Fruit fly (Drosophila melanogaster) whole organism, wandering third instar larva: ENCODE data around the gene hob.

Experiments
- Abd-B ChIP-seq: fragments of >200 bp; optimal IDR thresholded peaks from 2 replicates; lab custom pipeline; 2017; ENCODE audit warnings: missing biosample characterization, missing genetic modification characterization
- CG32264 ChIP-seq: fragments of 200-800 bp; sonication (Bioruptor generic); optimal IDR thresholded peaks from 2 replicates; lab custom pipeline; 2016; ENCODE audit warnings: missing biosample characterization, missing genetic modification characterization
- CG9705 ChIP-seq: fragments of 200-800 bp; sonication (Bioruptor generic); optimal IDR thresholded peaks from 2 replicates; lab custom pipeline; 2018; ENCODE audit warnings: missing biosample characterization, mild to moderate bottlenecking, missing genetic modification characterization
- CrebA ChIP-seq: fragments of 200-800 bp; sonication (Bioruptor generic); optimal IDR thresholded peaks from 2 replicates; lab custom pipeline; 2016; ENCODE audit warnings: missing biosample characterization, mild to moderate bottlenecking, missing genetic modification characterization, borderline replicate concordance
- Dif ChIP-seq: fragments of 200-275, 200-300 bp; sonication (Bioruptor generic); optimal IDR thresholded peaks from 2 replicates; lab custom pipeline; 2018; ENCODE audit warnings: missing biosample characterization, missing genetic modification characterization; ENCODE audit not compliant: partially characterized antibody
- GATAd ChIP-seq: sonication (Bioruptor generic); optimal IDR thresholded peaks from 2 replicates; lab custom pipeline; 2016; ENCODE audit warnings: missing biosample characterization, missing genetic modification characterization
- HLH106 ChIP-seq: fragments of 200-800 bp; optimal IDR thresholded peaks from 3 replicates; lab custom pipeline; 2019; ENCODE audit warnings: missing biosample characterization, mild to moderate bottlenecking, missing genetic modification characterization, moderate library complexity
- Hnf4 ChIP-seq: fragments of 200-800 bp; sonication (Bioruptor generic); optimal IDR thresholded peaks from 2 replicates; lab custom pipeline; 2016; ENCODE audit warnings: missing biosample characterization, mild to moderate bottlenecking, missing genetic modification characterization
- Hr78 ChIP-seq: fragments of >200 bp; optimal IDR thresholded peaks from 2 replicates; lab custom pipeline; 2017; ENCODE audit warnings: missing biosample characterization, missing genetic modification characterization
- Hr83 ChIP-seq: fragments of 200-300 bp; sonication (Bioruptor generic); optimal IDR thresholded peaks from 2 replicates; lab custom pipeline; 2016; ENCODE audit warnings: missing biosample characterization, mild to moderate bottlenecking, missing genetic modification characterization, moderate library complexity; ENCODE audit not compliant: poor library complexity, severe bottlenecking
- Jra ChIP-seq: sonication (Bioruptor generic); optimal IDR thresholded peaks from 2 replicates; lab custom pipeline; 2016; ENCODE audit warnings: missing biosample characterization, missing genetic modification characterization
- Mio ChIP-seq: sonication (Bioruptor generic); optimal IDR thresholded peaks from 2 replicates; lab custom pipeline; 2016; ENCODE audit warnings: missing biosample characterization, missing genetic modification characterization
- Myc ChIP-seq: fragments of >200 bp; optimal IDR thresholded peaks from 2 replicates; lab custom pipeline; 2017
- N ChIP-seq: fragments of >200 bp; optimal IDR thresholded peaks from 2 replicates; lab custom pipeline; 2018; ENCODE audit warnings: missing biosample characterization, missing external identifiers, missing genetic modification characterization
- OdsH ChIP-seq: fragments of 200-800 bp; sonication (Bioruptor generic); optimal IDR thresholded peaks from 2 replicates; lab custom pipeline; 2016; ENCODE audit warnings: missing biosample characterization, mild to moderate bottlenecking, missing genetic modification characterization
- Rel ChIP-seq, 2 experiments: fragments of 200-800 bp; sonication (Bioruptor generic) in 1 of 2; optimal IDR thresholded peaks; 2 replicates in 1 of 2; 3 replicates in 1 of 2; lab custom pipeline; 2016 to 2019; ENCODE audit warnings: mild to moderate bottlenecking in 2 of 2, missing biosample characterization in 2 of 2, missing genetic modification characterization in 2 of 2, moderate library complexity in 1 of 2
- Sp1 ChIP-seq: fragments of 200-800 bp; sonication (Bioruptor generic); optimal IDR thresholded peaks from 3 replicates; lab custom pipeline; 2019; ENCODE audit warnings: missing biosample characterization, mild to moderate bottlenecking, missing genetic modification characterization, moderate library complexity
- Vsx2 ChIP-seq: fragments of 200-300, 225-300 bp; sonication (Bioruptor generic); optimal IDR thresholded peaks from 2 replicates; lab custom pipeline; 2018; ENCODE audit warnings: missing biosample characterization, missing genetic modification characterization; ENCODE audit not compliant: partially characterized antibody
- br ChIP-seq: fragments of 200-800 bp; sonication (Bioruptor generic); optimal IDR thresholded peaks from 2 replicates; lab custom pipeline; 2016; ENCODE audit warnings: missing biosample characterization, missing genetic modification characterization
- brk ChIP-seq: fragments of 200-800 bp; sonication (Bioruptor generic); optimal IDR thresholded peaks from 2 replicates; lab custom pipeline; 2016; ENCODE audit warnings: missing biosample characterization, mild to moderate bottlenecking, missing genetic modification characterization
- dl ChIP-seq, 2 experiments: fragments of 175-275, 200-275 bp in 1 of 2; fragments of 200-275 bp in 1 of 2; sonication (Bioruptor generic); optimal IDR thresholded peaks; lab custom pipeline; 2018; ENCODE audit warnings: mild to moderate bottlenecking in 2 of 2, missing biosample characterization in 2 of 2, missing genetic modification characterization in 2 of 2, moderate library complexity in 2 of 2; ENCODE audit not compliant: partially characterized antibody in 2 of 2, insufficient read depth in 1 of 2
- dmrt93B ChIP-seq: fragments of 200-800 bp; sonication (Bioruptor generic); optimal IDR thresholded peaks from 2 replicates; lab custom pipeline; 2018; ENCODE audit warnings: missing biosample characterization, mild to moderate bottlenecking, missing genetic modification characterization
- dsf ChIP-seq: sonication (Bioruptor generic); optimal IDR thresholded peaks from 2 replicates; lab custom pipeline; 2016; ENCODE audit warnings: missing biosample characterization, missing genetic modification characterization, borderline replicate concordance
- ey ChIP-seq: fragments of 200-800 bp; sonication (Bioruptor generic); optimal IDR thresholded peaks from 2 replicates; lab custom pipeline; 2016; ENCODE audit warnings: missing biosample characterization, missing genetic modification characterization
- foxo ChIP-seq, 2 experiments: fragments of 200-800 bp; sonication (Bioruptor generic); optimal IDR thresholded peaks; 2 replicates in 1 of 2; 3 replicates in 1 of 2; lab custom pipeline; 2016 to 2017; ENCODE audit warnings: missing biosample characterization in 2 of 2, missing genetic modification characterization in 2 of 2
- fru ChIP-seq: fragments of 200-800 bp; sonication (Bioruptor generic); optimal IDR thresholded peaks from 3 replicates; lab custom pipeline; 2016; ENCODE audit warnings: missing biosample characterization, mild to moderate bottlenecking, missing genetic modification characterization
- h ChIP-seq: fragments of 200-800 bp; sonication (Bioruptor generic); optimal IDR thresholded peaks from 3 replicates; lab custom pipeline; 2016; ENCODE audit warnings: missing biosample characterization, mild to moderate bottlenecking, missing genetic modification characterization
- jim ChIP-seq: fragments of 175-275, 200-325 bp; sonication (Bioruptor generic); optimal IDR thresholded peaks from 2 replicates; lab custom pipeline; 2016; ENCODE audit warnings: missing biosample characterization, mild to moderate bottlenecking, missing genetic modification characterization
- lola ChIP-seq: fragments of >200 bp; optimal IDR thresholded peaks from 2 replicates; lab custom pipeline; 2017; ENCODE audit warnings: missing biosample characterization, missing genetic modification characterization
- pan ChIP-seq: fragments of >200 bp; optimal IDR thresholded peaks from 2 replicates; lab custom pipeline; 2017
- psq ChIP-seq: fragments of 200-800 bp; sonication (Bioruptor generic); optimal IDR thresholded peaks from 3 replicates; lab custom pipeline; 2017; ENCODE audit warnings: missing biosample characterization, mild to moderate bottlenecking, missing genetic modification characterization, moderate library complexity
- rgr ChIP-seq: fragments of 200-800 bp; sonication (Bioruptor generic); optimal IDR thresholded peaks from 3 replicates; lab custom pipeline; 2016; ENCODE audit warnings: missing biosample characterization, mild to moderate bottlenecking, missing genetic modification characterization
- sage ChIP-seq: fragments of 200-800 bp; sonication (Bioruptor generic); optimal IDR thresholded peaks from 2 replicates; lab custom pipeline; 2016; ENCODE audit warnings: missing biosample characterization, mild to moderate bottlenecking, missing genetic modification characterization
- sv ChIP-seq: fragments of 200-800 bp; sonication (Bioruptor generic); optimal IDR thresholded peaks from 3 replicates; lab custom pipeline; 2016; ENCODE audit warnings: missing biosample characterization, missing genetic modification characterization
- tai ChIP-seq: sonication (Bioruptor generic); optimal IDR thresholded peaks from 2 replicates; lab custom pipeline; 2016; ENCODE audit warnings: missing biosample characterization, missing genetic modification characterization
- usp ChIP-seq: fragments of >200 bp; optimal IDR thresholded peaks from 2 replicates; lab custom pipeline; 2017; ENCODE audit warnings: missing biosample characterization, missing genetic modification characterization
- woc ChIP-seq: sonication (Bioruptor generic); optimal IDR thresholded peaks from 2 replicates; lab custom pipeline; 2016; ENCODE audit warnings: missing biosample characterization, mild to moderate bottlenecking, missing genetic modification characterization

hob gene

dm6 chr3L:3249997-3250774, 31.5 kb upstream of the hob start:
- TF ChIP-seq sv (GFP tag; lab: Kevin White, UChicago) (peak; percentile 97), foxo (GFP tag; optimal IDR thresholded peaks at IDR 0.05; lab: Kevin White, UChicago) (peak in 1 of 2 experiments; percentile 57), brk (GFP tag; lab: Kevin White, UChicago) (peak; percentile 36), psq (GFP tag; lab: Kevin White, UChicago) (peak; percentile 19), br (no peak), jim (GFP tag; lab: Kevin White, UChicago) (no peak), tai (GFP tag; lab: Kevin White, UChicago) (peak; percentile 53), dmrt93B (GFP tag; lab: Kevin White, UChicago) (peak; percentile 2), Jra (no peak), Hr83 (GFP tag; lab: Kevin White, UChicago) (peak; percentile 79), rgr (peak; percentile 27), HLH106 (tag; lab: Kevin White, UChicago) (peak; percentile 27), usp (GFP tag; lab: Kevin White, UChicago) (no peak), Sp1 (GFP tag; lab: Kevin White, UChicago) (no peak), Hnf4 (GFP tag; lab: Kevin White, UChicago) (peak; percentile 46), Dif (peak; percentile 15), OdsH (GFP tag; lab: Kevin White, UChicago) (peak; percentile 49)

dm6 chr3L:3249664-3249996, 30.9 kb upstream of the hob start:
- TF ChIP-seq Jra (no peak), lola (GFP tag; lab: Kevin White, UChicago) (no peak), sage (GFP tag; lab: Kevin White, UChicago) (no peak), CG9705 (no peak), Hr83 (GFP tag; lab: Kevin White, UChicago) (peak; percentile 82), jim (GFP tag; lab: Kevin White, UChicago) (no peak), pan (lab: Kevin White, UChicago) (no peak), usp (GFP tag; lab: Kevin White, UChicago) (no peak), foxo (GFP tag; optimal IDR thresholded peaks at IDR 0.05; lab: Kevin White, UChicago) (no peak)

dm6 chr3L:3248714-3249663, 30.3 kb upstream of the hob start:
- TF ChIP-seq Myc (lab: Kevin White, UChicago) (no peak), brk (GFP tag; lab: Kevin White, UChicago) (peak; percentile 93), tai (GFP tag; lab: Kevin White, UChicago) (peak; percentile 95), sage (GFP tag; lab: Kevin White, UChicago) (peak; percentile 95), Mio (GFP tag; lab: Kevin White, UChicago) (peak; percentile 86), Hnf4 (GFP tag; lab: Kevin White, UChicago) (peak; percentile 92), usp (GFP tag; lab: Kevin White, UChicago) (no peak), psq (GFP tag; lab: Kevin White, UChicago) (peak; percentile 98), HLH106 (tag; lab: Kevin White, UChicago) (peak; percentile 98), dl (GFP tag; optimal IDR thresholded peaks at IDR 0.05; lab: Kevin White, UChicago; ENCODE audit: insufficient read depth in 1 of 2, partially characterized antibody in 2 of 2) (peak in 1 of 2 experiments; percentile 59), Hr83 (GFP tag; lab: Kevin White, UChicago) (peak; percentile 96), ey (GFP tag; lab: Kevin White, UChicago) (peak; percentile 99), dsf (GFP tag; lab: Kevin White, UChicago) (peak; percentile 92), Rel (GFP tag; optimal IDR thresholded peaks at IDR 0.05; lab: Kevin White, UChicago) (peak; percentile 95), Rel (tag; optimal IDR thresholded peaks at IDR 0.05; lab: Kevin White, UChicago) (peak; percentile 87), woc (GFP tag; lab: Kevin White, UChicago) (peak; percentile 99), N (peak; percentile 25), fru (GFP tag; lab: Kevin White, UChicago) (peak; percentile 98), CG9705 (peak; percentile 98), Sp1 (GFP tag; lab: Kevin White, UChicago) (peak; percentile 99), OdsH (GFP tag; lab: Kevin White, UChicago) (peak; percentile 99), Abd-B (GFP tag; lab: Kevin White, UChicago) (no peak), pan (lab: Kevin White, UChicago) (no peak), Hr78 (GFP tag; lab: Kevin White, UChicago) (no peak), br (peak; percentile 98), sv (GFP tag; lab: Kevin White, UChicago) (peak; percentile 18), foxo (GFP tag; optimal IDR thresholded peaks at IDR 0.05; lab: Kevin White, UChicago) (peak; percentile 93 to 99), lola (GFP tag; lab: Kevin White, UChicago) (no peak), GATAd (GFP tag; lab: Kevin White, UChicago) (peak; percentile 89), h (GFP tag; lab: Kevin White, UChicago) (peak; percentile 99), rgr (peak; percentile 99), dmrt93B (GFP tag; lab: Kevin White, UChicago) (peak; percentile 99), CG32264 (GFP tag; lab: Kevin White, UChicago) (peak; percentile 96), jim (GFP tag; lab: Kevin White, UChicago) (peak; percentile 99), Jra (peak; percentile 95), Vsx2 (GFP tag; lab: Kevin White, UChicago) (peak; percentile 39), CrebA (GFP tag; lab: Kevin White, UChicago) (peak; percentile 91)
